Fruit fly (Drosophila melanogaster) whole organism, embryonic: ENCODE measurements around the gene CG42699.
A peak's percentile ranks its signal among the peaks of the same experiment; 100 is the strongest.

ENCODE experiments used
- CG10462 ChIP-seq: fragments of 200-800 bp; sonication (Bioruptor generic); optimal IDR thresholded peaks from 2 replicates; lab custom pipeline; 2016; ENCODE audit warnings: missing biosample characterization, missing genetic modification characterization
- CG12769 ChIP-seq: fragments of 200-800 bp; sonication (Bioruptor generic); optimal IDR thresholded peaks from 2 replicates; lab custom pipeline; 2019; ENCODE audit warnings: missing biosample characterization, mild to moderate bottlenecking, missing genetic modification characterization, moderate library complexity
- CG16813 ChIP-seq: fragments of 200-800 bp; sonication (Bioruptor generic); IDR thresholded peaks from 3 replicates; pipeline ENCODE4 v1.3.6; 2022; ENCODE audit warnings: missing biosample characterization, missing genetic modification characterization; ENCODE audit not compliant: partially characterized antibody
- CG18011 ChIP-seq: fragments of 200-800 bp; sonication (Bioruptor generic); optimal IDR thresholded peaks from 2 replicates; lab custom pipeline; 2017; ENCODE audit warnings: missing biosample characterization, missing genetic modification characterization, mild to moderate bottlenecking, moderate library complexity, missing genotype
- CG1832 ChIP-seq: fragments of 200-800 bp; sonication (Bioruptor generic); optimal IDR thresholded peaks from 2 replicates; lab custom pipeline; 2017; ENCODE audit warnings: missing biosample characterization, mild to moderate bottlenecking, missing genetic modification characterization, inconsistent platforms
- CG2712 ChIP-seq: fragments of 200-800 bp; optimal IDR thresholded peaks from 3 replicates; lab custom pipeline; 2019; ENCODE audit warnings: missing biosample characterization, mild to moderate bottlenecking, missing genetic modification characterization, moderate library complexity
- CG30431 ChIP-seq: fragments of 200-800 bp; sonication (Bioruptor generic); optimal IDR thresholded peaks from 2 replicates; lab custom pipeline; 2017; ENCODE audit warnings: missing biosample characterization, missing genetic modification characterization
- CG3065 ChIP-seq: fragments of 200-800 bp; sonication (Bioruptor generic); optimal IDR thresholded peaks from 2 replicates; lab custom pipeline; 2016; ENCODE audit warnings: missing biosample characterization, missing genetic modification characterization
- CG31388 ChIP-seq: fragments of 200-800 bp; sonication (Bioruptor generic); optimal IDR thresholded peaks from 2 replicates; lab custom pipeline; 2016; ENCODE audit warnings: missing biosample characterization, missing genetic modification characterization
- CG33557 ChIP-seq: fragments of 200-800 bp; sonication (Bioruptor generic); optimal IDR thresholded peaks from 2 replicates; lab custom pipeline; 2019; ENCODE audit warnings: missing biosample characterization, mild to moderate bottlenecking, missing genetic modification characterization, moderate library complexity
- CG3726 ChIP-seq: fragments of 200-800 bp; sonication (Bioruptor generic); IDR thresholded peaks from 3 replicates; pipeline ENCODE4, ENCODE4 v1.3.6; 2022; ENCODE audit warnings: missing biosample characterization, missing genetic modification characterization
- CG3847 ChIP-seq: fragments of 200-800 bp; sonication (Bioruptor generic); IDR thresholded peaks from 2 replicates; pipeline ENCODE4 v1.3.6; 2022; ENCODE audit warnings: missing biosample characterization, missing genetic modification characterization
- CG3995 ChIP-seq: fragments of 200-800 bp; sonication (Bioruptor generic); optimal IDR thresholded peaks from 3 replicates; lab custom pipeline; 2016; ENCODE audit warnings: missing biosample characterization, missing genetic modification characterization
- CG7556 ChIP-seq: fragments of 200-800 bp; sonication (Bioruptor generic); optimal IDR thresholded peaks from 2 replicates; lab custom pipeline; 2017; ENCODE audit warnings: missing biosample characterization, mild to moderate bottlenecking, missing genetic modification characterization
- CG7963 ChIP-seq: fragments of 200-800 bp; sonication (Bioruptor generic); IDR thresholded peaks from 3 replicates; pipeline ENCODE4 v1.3.6; 2022; ENCODE audit warnings: missing biosample characterization, missing genetic modification characterization; ENCODE audit not compliant: partially characterized antibody
- CG8089 ChIP-seq: fragments of 200-800 bp; sonication (Bioruptor generic); optimal IDR thresholded peaks from 3 replicates; lab custom pipeline; 2016; ENCODE audit warnings: missing biosample characterization, missing genetic modification characterization
- Chrac-16 ChIP-seq: fragments of 200-800 bp; sonication (Bioruptor generic); optimal IDR thresholded peaks from 3 replicates; lab custom pipeline; 2016; ENCODE audit warnings: missing biosample characterization, missing genetic modification characterization
- HHEX ChIP-seq: fragments of 200-800 bp; sonication (Bioruptor generic); optimal IDR thresholded peaks from 3 replicates; lab custom pipeline; 2017; ENCODE audit warnings: missing biosample characterization, mild to moderate bottlenecking, missing genetic modification characterization, missing genetic modification reagents
- Hey ChIP-seq: fragments of 200-800 bp; sonication (Bioruptor generic); optimal IDR thresholded peaks from 3 replicates; lab custom pipeline; 2018; ENCODE audit warnings: missing biosample characterization, mild to moderate bottlenecking, missing genetic modification characterization
- Jarid2 ChIP-seq: fragments of 200-800 bp; sonication (Bioruptor generic); optimal IDR thresholded peaks from 3 replicates; lab custom pipeline; 2017; ENCODE audit warnings: mild to moderate bottlenecking, missing biosample characterization, missing genetic modification reagents, missing genetic modification characterization
- Meics ChIP-seq: fragments of 200-800 bp; sonication (Bioruptor generic); optimal IDR thresholded peaks from 2 replicates; lab custom pipeline; 2017; ENCODE audit warnings: missing biosample characterization, mild to moderate bottlenecking, missing genetic modification characterization
- Six4 ChIP-seq: fragments of 200-800 bp; sonication (Bioruptor generic); optimal IDR thresholded peaks from 2 replicates; lab custom pipeline; 2016; ENCODE audit warnings: missing biosample characterization, missing genetic modification characterization
- Sox102F ChIP-seq: fragments of 200-800 bp; sonication (Bioruptor generic); optimal IDR thresholded peaks from 2 replicates; lab custom pipeline; 2018; ENCODE audit warnings: missing biosample characterization, mild to moderate bottlenecking, missing genetic modification characterization, moderate library complexity
- Usf ChIP-seq: fragments of 200-800 bp; sonication (Bioruptor generic); optimal IDR thresholded peaks from 2 replicates; lab custom pipeline; 2017; ENCODE audit warnings: missing genotype, missing biosample characterization, missing genetic modification characterization
- Xbp1 ChIP-seq: fragments of 200-800 bp; sonication (Bioruptor generic); optimal IDR thresholded peaks from 3 replicates; lab custom pipeline; 2016; ENCODE audit warnings: missing biosample characterization, mild to moderate bottlenecking, missing genetic modification characterization
- YL-1 ChIP-seq: fragments of 200-800 bp; sonication (Bioruptor generic); optimal IDR thresholded peaks from 3 replicates; lab custom pipeline; 2017; ENCODE audit warnings: missing biosample characterization, mild to moderate bottlenecking, missing genetic modification characterization
- abd-A ChIP-seq: fragments of 200-800 bp; sonication (Bioruptor generic); optimal IDR thresholded peaks from 3 replicates; lab custom pipeline; 2019; ENCODE audit warnings: missing biosample characterization, mild to moderate bottlenecking, missing genetic modification characterization, moderate library complexity
- ac ChIP-seq: fragments of 200-800 bp; sonication (Bioruptor generic); optimal IDR thresholded peaks from 3 replicates; lab custom pipeline; 2017; ENCODE audit warnings: missing biosample characterization, mild to moderate bottlenecking, missing genetic modification characterization
- ash1 ChIP-seq: fragments of 200-800 bp; sonication (Bioruptor generic); optimal IDR thresholded peaks from 2 replicates; lab custom pipeline; 2018; ENCODE audit warnings: missing biosample characterization, mild to moderate bottlenecking, missing genetic modification characterization
- bsh ChIP-seq, 2 experiments: fragments of 200-800 bp; sonication (Bioruptor generic); optimal IDR thresholded peaks; 2 replicates each; lab custom pipeline; 2017 to 2018; ENCODE audit warnings: mild to moderate bottlenecking in 2 of 2, missing biosample characterization in 2 of 2, missing genetic modification characterization in 2 of 2, moderate library complexity in 1 of 2
- chm ChIP-seq: fragments of 200-800 bp; sonication (Bioruptor generic); IDR thresholded peaks from 2 replicates; pipeline ENCODE4 v1.3.6; 2022; ENCODE audit warnings: missing biosample characterization, missing genetic modification characterization
- danr ChIP-seq: fragments of 200-800 bp; sonication (Bioruptor generic); IDR thresholded peaks from 2 replicates; pipeline ENCODE4 v1.3.6; 2022; ENCODE audit warnings: missing biosample characterization, missing genetic modification characterization
- dmrt99B ChIP-seq: fragments of 200-800 bp; sonication (Bioruptor generic); optimal IDR thresholded peaks from 2 replicates; lab custom pipeline; 2018; ENCODE audit warnings: missing biosample characterization, mild to moderate bottlenecking, missing genetic modification characterization, moderate library complexity
- ems ChIP-seq: fragments of 200-800 bp; sonication (Bioruptor generic); optimal IDR thresholded peaks from 3 replicates; lab custom pipeline; 2016; ENCODE audit warnings: missing biosample characterization, missing genetic modification characterization
- eyg ChIP-seq: fragments of 200-800 bp; sonication (Bioruptor generic); optimal IDR thresholded peaks from 3 replicates; lab custom pipeline; 2016; ENCODE audit warnings: missing biosample characterization, missing genetic modification characterization
- fd96Cb ChIP-seq: fragments of 200-800 bp; sonication (Bioruptor generic); optimal IDR thresholded peaks from 2 replicates; lab custom pipeline; 2018; ENCODE audit warnings: missing biosample characterization, mild to moderate bottlenecking, missing genetic modification characterization, moderate library complexity
- gem ChIP-seq: fragments of 200-800 bp; sonication (Bioruptor generic); optimal IDR thresholded peaks from 2 replicates; lab custom pipeline; 2019; ENCODE audit warnings: missing biosample characterization, mild to moderate bottlenecking, missing genetic modification characterization, moderate library complexity
- ham ChIP-seq: fragments of 200-800 bp; sonication (Bioruptor generic); IDR thresholded peaks from 2 replicates; pipeline ENCODE4 v1.3.6; 2022; ENCODE audit warnings: missing biosample characterization, missing genetic modification characterization
- jigr1 ChIP-seq: fragments of 200-800 bp; sonication (Bioruptor generic); IDR thresholded peaks from 3 replicates; pipeline ENCODE4 v1.3.6; 2022; ENCODE audit warnings: missing biosample characterization, missing genetic modification characterization
- knrl ChIP-seq: fragments of 200-800 bp; sonication (Bioruptor generic); IDR thresholded peaks from 3 replicates; pipeline ENCODE4 v1.3.6; 2022; ENCODE audit warnings: missing biosample characterization, missing genetic modification characterization; ENCODE audit not compliant: partially characterized antibody
- mirr ChIP-seq: fragments of 200-800 bp; sonication (Bioruptor generic); optimal IDR thresholded peaks from 3 replicates; lab custom pipeline; 2018; ENCODE audit warnings: missing biosample characterization, mild to moderate bottlenecking, missing genetic modification characterization
- nom ChIP-seq: fragments of 200-800 bp; sonication (Bioruptor generic); optimal IDR thresholded peaks from 2 replicates; lab custom pipeline; 2017; ENCODE audit warnings: missing biosample characterization, missing genetic modification characterization, mild to moderate bottlenecking, moderate library complexity, missing genetic modification reagents
- otp ChIP-seq: fragments of 200-800 bp; sonication (Bioruptor generic); IDR thresholded peaks from 3 replicates; pipeline ENCODE4, ENCODE4 v1.3.6; 2022; ENCODE audit warnings: missing biosample characterization, missing genetic modification characterization
- pfk ChIP-seq: fragments of 200-800 bp; sonication (Bioruptor generic); optimal IDR thresholded peaks from 2 replicates; lab custom pipeline; 2018; ENCODE audit warnings: missing biosample characterization, mild to moderate bottlenecking, missing genetic modification characterization, moderate library complexity
- sd ChIP-seq: fragments of 200-800 bp; sonication (Bioruptor generic); optimal IDR thresholded peaks from 3 replicates; lab custom pipeline; 2018; ENCODE audit warnings: missing biosample characterization, mild to moderate bottlenecking, missing genetic modification characterization, moderate library complexity
- seq ChIP-seq: fragments of 200-800 bp; sonication (Bioruptor generic); IDR thresholded peaks from 2 replicates; pipeline ENCODE4 v1.3.6; 2022; ENCODE audit warnings: missing biosample characterization, missing genetic modification characterization
- ttk ChIP-seq: fragments of 200-800 bp; sonication (Bioruptor generic); IDR thresholded peaks from 2 replicates; pipeline ENCODE4 v2.1.2; 2022; ENCODE audit warnings: missing biosample characterization, missing genetic modification characterization
- z ChIP-seq: fragments of 200-800 bp; sonication (Bioruptor generic); IDR thresholded peaks from 3 replicates; pipeline ENCODE4 v1.3.6; 2022; ENCODE audit warnings: missing biosample characterization, missing genetic modification characterization
- zfh2 ChIP-seq: fragments of 200-800 bp; sonication (Bioruptor generic); optimal IDR thresholded peaks from 2 replicates; lab custom pipeline; 2016; ENCODE audit warnings: missing biosample characterization, missing genetic modification characterization

CG42699 gene

DNA sequence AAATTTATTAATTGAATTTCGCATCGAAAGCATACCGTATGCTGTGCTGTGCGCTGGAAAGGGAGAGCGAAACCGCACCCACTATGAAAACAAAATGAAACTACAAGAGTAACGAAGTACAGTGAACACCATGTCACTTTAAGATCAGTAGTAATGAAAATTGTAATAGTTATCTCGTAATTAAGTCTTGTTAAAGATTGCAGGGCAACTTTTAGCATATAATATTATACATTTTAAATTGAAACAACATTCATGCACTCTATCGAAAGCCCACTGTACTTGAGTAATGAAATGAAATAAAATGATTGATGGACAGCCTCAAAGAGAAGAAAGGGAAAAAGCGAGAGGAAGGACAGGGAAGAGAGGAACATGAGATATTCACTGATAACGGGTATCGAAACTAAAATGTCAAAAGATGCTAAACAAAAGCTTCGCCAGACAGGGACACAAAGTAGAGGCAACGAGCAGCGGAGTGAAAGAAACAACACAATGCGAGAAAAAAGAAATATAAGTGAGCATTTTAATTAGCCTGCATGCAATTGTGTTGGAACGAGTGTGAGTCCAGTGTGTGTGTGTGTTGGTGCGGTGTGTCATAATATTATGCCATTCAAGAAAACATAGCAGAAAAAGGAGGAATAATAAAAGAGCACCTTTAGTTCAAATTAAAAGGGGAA lies 28.9 kb upstream of the CG42699 start (continued):
- TF ChIP-seq eyg (GFP tag; lab: Kevin White, UChicago) (no peak), CG31388 (GFP tag; lab: Kevin White, UChicago) (no peak), CG8089 (GFP tag; lab: Kevin White, UChicago) (peak; percentile 36), CG10462 (GFP tag; lab: Kevin White, UChicago) (peak; percentile 24), CG3847 (GFP tag; lab: Robert Waterston, UW) (peak; percentile 72), otp (GFP tag; lab: Robert Waterston, UW) (peak; percentile 74; the same call in 2 of the 3 replicates), CG16813 (GFP tag; lab: Robert Waterston, UW) (no peak), bsh (GFP tag; optimal IDR thresholded peaks at IDR 0.05; lab: Kevin White, UChicago) (peak; percentile 64 to 85), jigr1 (peak; percentile 39; the same call in 1 of the 3 replicates), CG2712 (tag; lab: Kevin White, UChicago) (peak; percentile 87), Meics (peak; percentile 56), Jarid2 (no peak), ham (GFP tag; lab: Robert Waterston, UW) (no peak), chm (GFP tag; lab: Robert Waterston, UW) (peak; percentile 72), Six4 (no peak), CG1832 (no peak), CG3726 (GFP tag; lab: Robert Waterston, UW) (0 out of 3 replicates have a peak, but pooled peaks have one; percentile 44), ems (peak; percentile 51), CG7963 (GFP tag; lab: Robert Waterston, UW) (no peak), CG18011 (GFP tag; lab: Kevin White, UChicago) (peak; percentile 7), CG33557 (GFP tag; lab: Kevin White, UChicago) (peak; percentile 32), Usf (GFP tag; lab: Kevin White, UChicago) (peak; percentile 63), CG12769 (tag; lab: Kevin White, UChicago) (peak; percentile 86), mirr (GFP tag; lab: Kevin White, UChicago) (no peak), CG3065 (peak; percentile 12), CG30431 (GFP tag; lab: Kevin White, UChicago) (peak; percentile 9), danr (GFP tag; lab: Robert Waterston, UW) (no peak), YL-1 (GFP tag; lab: Kevin White, UChicago) (no peak), pfk (no peak), HHEX (GFP tag; lab: Kevin White, UChicago) (peak; percentile 3), sd (tag; lab: Kevin White, UChicago) (peak; percentile 41), zfh2 (peak; percentile 34), gem (tag; lab: Kevin White, UChicago) (peak; percentile 88), Xbp1 (GFP tag; lab: Kevin White, UChicago) (peak; percentile 82), ash1 (no peak), CG7556 (peak; percentile 72), knrl (no peak), Hey (no peak), ttk (GFP tag; lab: Robert Waterston, UW) (peak; percentile 78), z (GFP tag; lab: Robert Waterston, UW) (no peak), Chrac-16 (GFP tag; lab: Kevin White, UChicago) (peak; percentile 70), dmrt99B (tag; lab: Kevin White, UChicago) (peak; percentile 86), nom (GFP tag; lab: Kevin White, UChicago) (peak; percentile 51), seq (GFP tag; lab: Robert Waterston, UW) (peak; percentile 71), abd-A (no peak), Sox102F (peak; percentile 88), CG3995 (peak; percentile 8), fd96Cb (tag; lab: Kevin White, UChicago) (peak; percentile 66), ac (GFP tag; lab: Kevin White, UChicago) (no peak)
